Worm (Caenorhabditis elegans): ENCODE data around the gene C31C9.9.

C31C9.9 gene

DNA sequence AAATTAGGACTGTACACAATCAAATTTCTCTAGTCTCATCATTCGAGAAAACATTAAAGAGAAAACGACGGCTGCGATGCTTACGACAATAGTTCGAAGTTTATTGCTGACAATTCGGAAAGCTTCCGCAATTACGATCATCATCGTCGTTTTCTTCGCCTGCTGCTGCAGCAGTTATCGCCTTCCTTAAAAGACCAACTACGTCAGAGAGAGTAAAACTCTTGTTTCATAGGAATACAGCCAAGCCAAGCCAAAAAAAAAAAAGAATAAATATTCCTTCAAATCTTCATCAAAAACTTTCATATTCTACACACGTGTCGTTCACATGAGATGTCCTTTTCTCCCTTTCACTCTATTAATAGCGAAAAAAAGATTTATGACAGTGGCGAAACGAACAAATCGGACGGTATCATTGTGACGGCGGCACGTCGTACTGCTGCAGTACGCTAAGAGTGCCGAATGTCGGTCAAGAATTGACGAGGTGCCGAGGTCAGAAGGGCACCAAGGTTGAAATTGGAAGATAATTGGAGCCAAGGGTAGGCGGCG lies 25.0 kb downstream of the C31C9.9 start:
- TF ChIP-seq nhr-77 (tag; optimal IDR thresholded peaks at IDR 0.05) (peak; percentile 5), mxl-3 (GFP tag; optimal IDR thresholded peaks at IDR 0.05) (peak; percentile 25), ztf-7 (tag; optimal IDR thresholded peaks at IDR 0.05) (no peak), nhr-48 (tag; optimal IDR thresholded peaks at IDR 0.05) (peak; percentile 85), ceh-44 (GFP tag; IDR thresholded peaks at IDR 0.05) (no peak), cey-2 (tag; optimal IDR thresholded peaks at IDR 0.05; ENCODE audit: borderline replicate concordance, insufficient read depth) (peak; percentile 16), ceh-20 (GFP tag; IDR thresholded peaks at IDR 0.05) (0 out of 2 replicates have a peak, but pooled peaks have one; percentile 29), dmd-6 (GFP tag; IDR thresholded peaks at IDR 0.05) (0 out of 2 replicates have a peak, but pooled peaks have one; percentile 6), nhr-25 (tag; optimal IDR thresholded peaks at IDR 0.05; ENCODE audit: borderline replicate concordance, insufficient read depth) (no peak), dve-1 (tag; optimal IDR thresholded peaks at IDR 0.05; ENCODE audit: insufficient read depth) (no peak), mxl-2 (GFP tag; conservative IDR thresholded peaks at IDR 0.05) (0 out of 2 replicates have a peak, but pooled peaks have one; percentile 9), hlh-30 (tag; optimal IDR thresholded peaks at IDR 0.05; ENCODE audit: insufficient read depth) (peak; percentile 57), nhr-28 (tag; optimal IDR thresholded peaks at IDR 0.05) (peak; percentile 51), aha-1 (tag) (peak; percentile 91), lsy-2 (tag; optimal IDR thresholded peaks at IDR 0.05) (peak in 1 of 2 experiments; percentile 28), nhr-102 (tag; optimal IDR thresholded peaks at IDR 0.05) (peak; percentile 3), dmd-8 (GFP tag; IDR thresholded peaks at IDR 0.05) (no peak), mdl-1 (tag; optimal IDR thresholded peaks at IDR 0.05) (peak in 1 of 2 experiments; percentile 53), unc-62 (GFP tag; optimal IDR thresholded peaks at IDR 0.05 in 1 of 2) (peak in 1 of 2 experiments; percentile 68), unc-62 (tag; optimal IDR thresholded peaks at IDR 0.05) (no peak), hlh-11 (tag; optimal IDR thresholded peaks at IDR 0.05) (peak; percentile 41), ceh-62 (tag; optimal IDR thresholded peaks at IDR 0.05) (no peak)

DNA sequence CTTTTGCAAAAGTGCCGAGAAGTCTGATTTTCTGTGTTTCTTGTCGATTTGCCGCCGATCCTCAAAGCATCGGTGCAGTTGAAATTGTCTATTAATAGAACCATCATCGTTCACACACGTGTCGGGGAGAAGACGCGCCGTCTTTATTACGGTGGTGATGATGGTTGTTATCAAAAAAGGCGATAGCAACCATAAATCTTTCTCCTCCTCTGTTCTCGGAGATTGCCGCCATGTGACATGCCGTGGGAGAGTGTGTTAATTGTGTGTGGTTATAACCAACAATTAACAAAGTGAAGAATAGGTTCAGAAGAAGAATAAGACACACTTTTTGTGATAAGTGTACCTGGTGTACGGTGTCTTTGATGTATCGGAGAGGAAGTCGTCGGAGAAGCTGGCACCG lies 26.2 kb downstream of the C31C9.9 start:
- no peak for TF ChIP-seq unc-39 (tag; optimal IDR thresholded peaks at IDR 0.05)
- TF ChIP-seq lim-7 (GFP tag; IDR thresholded peaks at IDR 0.05) = no peak
- TF ChIP-seq mxl-3 (GFP tag; optimal IDR thresholded peaks at IDR 0.05) = peak; percentile 91
- no peak for TF ChIP-seq daf-12 (tag; optimal IDR thresholded peaks at IDR 0.05)
- TF ChIP-seq lir-3 (tag; optimal IDR thresholded peaks at IDR 0.05) = no peak
- no peak for TF ChIP-seq ceh-82 (tag; optimal IDR thresholded peaks at IDR 0.05)
- no peak for TF ChIP-seq duxl-1 (tag; optimal IDR thresholded peaks at IDR 0.05; ENCODE audit: poor library complexity)
- TF ChIP-seq madf-9 (GFP tag; conservative IDR thresholded peaks at IDR 0.05) = no peak
- peak; percentile 63 for TF ChIP-seq cey-2 (tag; optimal IDR thresholded peaks at IDR 0.05; ENCODE audit: borderline replicate concordance, insufficient read depth)
- no peak for TF ChIP-seq saeg-2 (GFP tag; IDR thresholded peaks at IDR 0.05)
- peak; percentile 19 for TF ChIP-seq nhr-10 (tag; optimal IDR thresholded peaks at IDR 0.05)
- peak; percentile 49; the same call in 1 of the 2 replicates for TF ChIP-seq dmd-6 (GFP tag; IDR thresholded peaks at IDR 0.05)
- TF ChIP-seq hlh-11 (tag; optimal IDR thresholded peaks at IDR 0.05) = peak; percentile 74
- TF ChIP-seq Y75B8A.6 (GFP tag; IDR thresholded peaks at IDR 0.05) = no peak
- TF ChIP-seq ceh-32 (tag; optimal IDR thresholded peaks at IDR 0.05; ENCODE audit: poor library complexity) = no peak
- no peak for TF ChIP-seq ZK546.5 (tag; optimal IDR thresholded peaks at IDR 0.05)
- TF ChIP-seq dve-1 (tag; optimal IDR thresholded peaks at IDR 0.05; ENCODE audit: insufficient read depth) = peak; percentile 37
- TF ChIP-seq mep-1 (tag; optimal IDR thresholded peaks at IDR 0.05) = no peak
- TF ChIP-seq php-3 (GFP tag; IDR thresholded peaks at IDR 0.05) = 0 out of 2 replicates have a peak, but pooled peaks have one; percentile 35
- TF ChIP-seq nhr-48 (tag; optimal IDR thresholded peaks at IDR 0.05) = peak; percentile 49
- no peak for TF ChIP-seq aly-2 (tag; optimal IDR thresholded peaks at IDR 0.05)
- peak; percentile 76 for TF ChIP-seq aha-1 (tag)
- TF ChIP-seq unc-62 (GFP tag; optimal IDR thresholded peaks at IDR 0.05 in 1 of 2) = peak in 1 of 2 experiments; percentile 91
- TF ChIP-seq unc-62 (tag; optimal IDR thresholded peaks at IDR 0.05) = no peak
- TF ChIP-seq nhr-25 (tag; optimal IDR thresholded peaks at IDR 0.05; ENCODE audit: borderline replicate concordance, insufficient read depth) = peak; percentile 24
- TF ChIP-seq ceh-20 (GFP tag; IDR thresholded peaks at IDR 0.05) = 0 out of 2 replicates have a peak, but pooled peaks have one; percentile 18
- TF ChIP-seq nhr-77 (tag; optimal IDR thresholded peaks at IDR 0.05) = peak; percentile 66
- TF ChIP-seq mes-2 (tag; optimal IDR thresholded peaks at IDR 0.05; ENCODE audit: poor library complexity, severe bottlenecking) = no peak
- TF ChIP-seq fos-1 (tag; optimal IDR thresholded peaks at IDR 0.05) = no peak
- no peak for TF ChIP-seq egl-27 (tag; optimal IDR thresholded peaks at IDR 0.05)
- peak; percentile 5 to 47 for TF ChIP-seq lsy-2 (tag; optimal IDR thresholded peaks at IDR 0.05)
- peak; percentile 85 for TF ChIP-seq hlh-30 (tag; optimal IDR thresholded peaks at IDR 0.05; ENCODE audit: insufficient read depth)
- peak in 1 of 2 experiments; percentile 87 for TF ChIP-seq mdl-1 (tag; optimal IDR thresholded peaks at IDR 0.05)
- peak; percentile 41; the same call in 1 of the 2 replicates for TF ChIP-seq mxl-2 (GFP tag; conservative IDR thresholded peaks at IDR 0.05)
- TF ChIP-seq rbr-2 (tag; optimal IDR thresholded peaks at IDR 0.05) = no peak
- TF ChIP-seq nhr-28 (tag; optimal IDR thresholded peaks at IDR 0.05) = peak; percentile 93
- TF ChIP-seq gei-8 (GFP tag; optimal IDR thresholded peaks at IDR 0.05) = no peak
- TF ChIP-seq daf-16 (GFP tag; optimal IDR thresholded peaks at IDR 0.05) = no peak
- no peak for TF ChIP-seq daf-16 (tag; optimal IDR thresholded peaks at IDR 0.05)
- no peak for TF ChIP-seq F44E2.7 (GFP tag; IDR thresholded peaks at IDR 0.05)

Data from whole organism, L4 larva.